Worm (Caenorhabditis elegans): ENCODE data around the gene nex-2.

- no peak for TF ChIP-seq flt-1 (GFP tag; IDR thresholded peaks at IDR 0.05)
- no peak for TF ChIP-seq hmbx-1 (tag; optimal IDR thresholded peaks at IDR 0.05)
- no peak for TF ChIP-seq ama-1 (optimal IDR thresholded peaks at IDR 0.05)
- no peak for TF ChIP-seq scrt-1 (GFP tag; IDR thresholded peaks at IDR 0.05)
- TF ChIP-seq tbx-37 (GFP tag; conservative IDR thresholded peaks at IDR 0.05) = no peak
- no peak for TF ChIP-seq B0310.2 (tag; optimal IDR thresholded peaks at IDR 0.05)
- TF ChIP-seq ets-7 (tag; optimal IDR thresholded peaks at IDR 0.05) = no peak
- TF ChIP-seq F13C5.2 (tag; optimal IDR thresholded peaks at IDR 0.05) = no peak
- no peak for TF ChIP-seq hnd-1 (tag; optimal IDR thresholded peaks at IDR 0.05)
- no peak for TF ChIP-seq hmg-4 (GFP tag; optimal IDR thresholded peaks at IDR 0.05)
- no peak for TF ChIP-seq pes-1 (GFP tag; IDR thresholded peaks at IDR 0.05)
- TF ChIP-seq aly-1 (tag; optimal IDR thresholded peaks at IDR 0.05) = no peak
- TF ChIP-seq ceh-36 (tag; optimal IDR thresholded peaks at IDR 0.05) = no peak
These were observed 33.3 kb downstream of the nex-2 start for ce11 chrIII:10296904-10297303.
